Worm (Caenorhabditis elegans) whole organism, late embryonic: Measurements from ENCODE around the gene dsl-6.

ENCODE experiments used
- ama-1 ChIP-seq: fragments of 150-350 bp; optimal IDR thresholded peaks from 2 replicates; lab custom pipeline; 2014
- ceh-48 ChIP-seq: sonication (generic microtip); optimal IDR thresholded peaks from 2 replicates; lab custom pipeline; 2016; ENCODE audit warnings: missing genetic modification characterization, inconsistent platforms, missing compliant biosample characterization
- ceh-9 ChIP-seq: sonication (generic microtip); optimal IDR thresholded peaks from 2 replicates; lab custom pipeline; 2016; ENCODE audit warnings: mild to moderate bottlenecking, missing genetic modification characterization, inconsistent platforms, missing compliant biosample characterization
- fkh-10 ChIP-seq: fragments of 150-350 bp; optimal IDR thresholded peaks from 2 replicates; lab custom pipeline; 2014; ENCODE audit warnings: missing biosample characterization, missing genetic modification reagents, missing genetic modification characterization
- gmeb-2 ChIP-seq: sonication (generic microtip); optimal IDR thresholded peaks from 2 replicates; lab custom pipeline; 2016; ENCODE audit warnings: missing genetic modification characterization, inconsistent platforms, missing compliant biosample characterization
- hlh-30 ChIP-seq: sonication (generic microtip); optimal IDR thresholded peaks from 2 replicates; lab custom pipeline; 2017; ENCODE audit warnings: antibody characterized with exemption, missing genetic modification characterization, missing compliant biosample characterization; ENCODE audit not compliant: insufficient read depth
- nhr-11 ChIP-seq: fragments of 150-350 bp; optimal IDR thresholded peaks from 2 replicates; lab custom pipeline; 2014; ENCODE audit warnings: missing biosample characterization, missing genetic modification characterization
- pag-3 ChIP-seq: sonication (generic microtip); optimal IDR thresholded peaks from 2 replicates; lab custom pipeline; 2016; ENCODE audit warnings: missing compliant biosample characterization, missing genetic modification characterization, borderline replicate concordance
- sox-2 ChIP-seq: fragments of 200-800 bp; sonication (Bioruptor generic); IDR thresholded peaks from 2 replicates; pipeline ENCODE4 v1.3.6; 2022; ENCODE audit warnings: missing genetic modification reagents, missing genetic modification characterization, missing compliant biosample characterization
- sox-4 ChIP-seq: sonication (generic microtip); optimal IDR thresholded peaks from 2 replicates; lab custom pipeline; 2017; ENCODE audit warnings: mild to moderate bottlenecking, missing genetic modification characterization, inconsistent platforms, missing compliant biosample characterization

DNA sequence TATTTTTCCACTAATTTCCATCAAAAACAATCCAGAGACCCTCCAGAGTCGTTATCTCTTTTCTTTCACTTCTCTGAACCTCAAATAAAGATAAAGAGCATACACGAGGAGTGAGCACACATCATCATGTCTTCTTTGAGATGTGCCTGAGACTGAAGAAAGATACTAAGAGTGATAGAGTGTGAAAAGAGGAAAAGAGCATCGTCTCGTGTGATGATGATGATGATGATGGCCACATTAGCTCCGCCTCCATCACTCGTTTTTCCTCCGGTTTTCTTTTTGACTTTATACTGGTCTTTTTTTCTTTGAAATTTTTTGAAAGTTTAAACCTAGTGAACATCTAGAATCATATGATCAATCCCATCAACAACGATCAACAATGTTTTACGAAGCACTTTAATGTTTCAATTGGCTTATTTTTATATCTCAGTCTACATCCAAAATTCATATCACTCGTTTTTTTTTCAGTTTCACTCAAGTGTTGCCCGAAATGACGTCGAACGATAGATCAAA lies 44.1 kb downstream of the dsl-6 start, which contains the start of gene T01G1.2:
- TF ChIP-seq nhr-11 (tag; lab: Kevin White, UChicago) = no peak
- no peak for TF ChIP-seq pag-3 (tag; lab: Kevin White, UChicago)
- no peak for TF ChIP-seq ama-1
- TF ChIP-seq ceh-9 (tag; lab: Kevin White, UChicago) = no peak
- TF ChIP-seq gmeb-2 = no peak
- TF ChIP-seq fkh-10 = no peak
- no peak for TF ChIP-seq ceh-48 (tag; lab: Kevin White, UChicago)
- TF ChIP-seq hlh-30 = no peak
- no peak for TF ChIP-seq sox-4 (tag; lab: Kevin White, UChicago)
- no peak for TF ChIP-seq sox-2 (GFP tag; lab: Robert Waterston, UW)
